Fruit fly (Drosophila melanogaster) whole organism, wandering third instar larva: ENCODE data around the gene glob3.

Source experiments
- CG32264 ChIP-seq: fragments of 200-800 bp; sonication (Bioruptor generic); optimal IDR thresholded peaks from 2 replicates; lab custom pipeline; 2016; ENCODE audit warnings: missing biosample characterization, missing genetic modification characterization
- CG9705 ChIP-seq: fragments of 200-800 bp; sonication (Bioruptor generic); optimal IDR thresholded peaks from 2 replicates; lab custom pipeline; 2018; ENCODE audit warnings: missing biosample characterization, mild to moderate bottlenecking, missing genetic modification characterization
- CrebA ChIP-seq: fragments of 200-800 bp; sonication (Bioruptor generic); optimal IDR thresholded peaks from 2 replicates; lab custom pipeline; 2016; ENCODE audit warnings: missing biosample characterization, mild to moderate bottlenecking, missing genetic modification characterization, borderline replicate concordance
- Dif ChIP-seq: fragments of 200-275, 200-300 bp; sonication (Bioruptor generic); optimal IDR thresholded peaks from 2 replicates; lab custom pipeline; 2018; ENCODE audit warnings: missing biosample characterization, missing genetic modification characterization; ENCODE audit not compliant: partially characterized antibody
- GATAd ChIP-seq: sonication (Bioruptor generic); optimal IDR thresholded peaks from 2 replicates; lab custom pipeline; 2016; ENCODE audit warnings: missing biosample characterization, missing genetic modification characterization
- HLH106 ChIP-seq: fragments of 200-800 bp; optimal IDR thresholded peaks from 3 replicates; lab custom pipeline; 2019; ENCODE audit warnings: missing biosample characterization, mild to moderate bottlenecking, missing genetic modification characterization, moderate library complexity
- Mio ChIP-seq: sonication (Bioruptor generic); optimal IDR thresholded peaks from 2 replicates; lab custom pipeline; 2016; ENCODE audit warnings: missing biosample characterization, missing genetic modification characterization
- Myc ChIP-seq: fragments of >200 bp; optimal IDR thresholded peaks from 2 replicates; lab custom pipeline; 2017
- N ChIP-seq: fragments of >200 bp; optimal IDR thresholded peaks from 2 replicates; lab custom pipeline; 2018; ENCODE audit warnings: missing biosample characterization, missing external identifiers, missing genetic modification characterization
- OdsH ChIP-seq: fragments of 200-800 bp; sonication (Bioruptor generic); optimal IDR thresholded peaks from 2 replicates; lab custom pipeline; 2016; ENCODE audit warnings: missing biosample characterization, mild to moderate bottlenecking, missing genetic modification characterization
- Sp1 ChIP-seq: fragments of 200-800 bp; sonication (Bioruptor generic); optimal IDR thresholded peaks from 3 replicates; lab custom pipeline; 2019; ENCODE audit warnings: missing biosample characterization, mild to moderate bottlenecking, missing genetic modification characterization, moderate library complexity
- br ChIP-seq: fragments of 200-800 bp; sonication (Bioruptor generic); optimal IDR thresholded peaks from 2 replicates; lab custom pipeline; 2016; ENCODE audit warnings: missing biosample characterization, missing genetic modification characterization
- brk ChIP-seq: fragments of 200-800 bp; sonication (Bioruptor generic); optimal IDR thresholded peaks from 2 replicates; lab custom pipeline; 2016; ENCODE audit warnings: missing biosample characterization, mild to moderate bottlenecking, missing genetic modification characterization
- dl ChIP-seq, 2 experiments: fragments of 175-275, 200-275 bp in 1 of 2; fragments of 200-275 bp in 1 of 2; sonication (Bioruptor generic); optimal IDR thresholded peaks; lab custom pipeline; 2018; ENCODE audit warnings: mild to moderate bottlenecking in 2 of 2, missing biosample characterization in 2 of 2, missing genetic modification characterization in 2 of 2, moderate library complexity in 2 of 2; ENCODE audit not compliant: partially characterized antibody in 2 of 2, insufficient read depth in 1 of 2
- dsf ChIP-seq: sonication (Bioruptor generic); optimal IDR thresholded peaks from 2 replicates; lab custom pipeline; 2016; ENCODE audit warnings: missing biosample characterization, missing genetic modification characterization, borderline replicate concordance
- ey ChIP-seq: fragments of 200-800 bp; sonication (Bioruptor generic); optimal IDR thresholded peaks from 2 replicates; lab custom pipeline; 2016; ENCODE audit warnings: missing biosample characterization, missing genetic modification characterization
- fru ChIP-seq: fragments of 200-800 bp; sonication (Bioruptor generic); optimal IDR thresholded peaks from 3 replicates; lab custom pipeline; 2016; ENCODE audit warnings: missing biosample characterization, mild to moderate bottlenecking, missing genetic modification characterization
- h ChIP-seq: fragments of 200-800 bp; sonication (Bioruptor generic); optimal IDR thresholded peaks from 3 replicates; lab custom pipeline; 2016; ENCODE audit warnings: missing biosample characterization, mild to moderate bottlenecking, missing genetic modification characterization
- jim ChIP-seq: fragments of 175-275, 200-325 bp; sonication (Bioruptor generic); optimal IDR thresholded peaks from 2 replicates; lab custom pipeline; 2016; ENCODE audit warnings: missing biosample characterization, mild to moderate bottlenecking, missing genetic modification characterization
- pan ChIP-seq: fragments of >200 bp; optimal IDR thresholded peaks from 2 replicates; lab custom pipeline; 2017
- psq ChIP-seq: fragments of 200-800 bp; sonication (Bioruptor generic); optimal IDR thresholded peaks from 3 replicates; lab custom pipeline; 2017; ENCODE audit warnings: missing biosample characterization, mild to moderate bottlenecking, missing genetic modification characterization, moderate library complexity
- sage ChIP-seq: fragments of 200-800 bp; sonication (Bioruptor generic); optimal IDR thresholded peaks from 2 replicates; lab custom pipeline; 2016; ENCODE audit warnings: missing biosample characterization, mild to moderate bottlenecking, missing genetic modification characterization
- sv ChIP-seq: fragments of 200-800 bp; sonication (Bioruptor generic); optimal IDR thresholded peaks from 3 replicates; lab custom pipeline; 2016; ENCODE audit warnings: missing biosample characterization, missing genetic modification characterization
- tai ChIP-seq: sonication (Bioruptor generic); optimal IDR thresholded peaks from 2 replicates; lab custom pipeline; 2016; ENCODE audit warnings: missing biosample characterization, missing genetic modification characterization
- usp ChIP-seq: fragments of >200 bp; optimal IDR thresholded peaks from 2 replicates; lab custom pipeline; 2017; ENCODE audit warnings: missing biosample characterization, missing genetic modification characterization
- woc ChIP-seq: sonication (Bioruptor generic); optimal IDR thresholded peaks from 2 replicates; lab custom pipeline; 2016; ENCODE audit warnings: missing biosample characterization, mild to moderate bottlenecking, missing genetic modification characterization

glob3 gene

DNA sequence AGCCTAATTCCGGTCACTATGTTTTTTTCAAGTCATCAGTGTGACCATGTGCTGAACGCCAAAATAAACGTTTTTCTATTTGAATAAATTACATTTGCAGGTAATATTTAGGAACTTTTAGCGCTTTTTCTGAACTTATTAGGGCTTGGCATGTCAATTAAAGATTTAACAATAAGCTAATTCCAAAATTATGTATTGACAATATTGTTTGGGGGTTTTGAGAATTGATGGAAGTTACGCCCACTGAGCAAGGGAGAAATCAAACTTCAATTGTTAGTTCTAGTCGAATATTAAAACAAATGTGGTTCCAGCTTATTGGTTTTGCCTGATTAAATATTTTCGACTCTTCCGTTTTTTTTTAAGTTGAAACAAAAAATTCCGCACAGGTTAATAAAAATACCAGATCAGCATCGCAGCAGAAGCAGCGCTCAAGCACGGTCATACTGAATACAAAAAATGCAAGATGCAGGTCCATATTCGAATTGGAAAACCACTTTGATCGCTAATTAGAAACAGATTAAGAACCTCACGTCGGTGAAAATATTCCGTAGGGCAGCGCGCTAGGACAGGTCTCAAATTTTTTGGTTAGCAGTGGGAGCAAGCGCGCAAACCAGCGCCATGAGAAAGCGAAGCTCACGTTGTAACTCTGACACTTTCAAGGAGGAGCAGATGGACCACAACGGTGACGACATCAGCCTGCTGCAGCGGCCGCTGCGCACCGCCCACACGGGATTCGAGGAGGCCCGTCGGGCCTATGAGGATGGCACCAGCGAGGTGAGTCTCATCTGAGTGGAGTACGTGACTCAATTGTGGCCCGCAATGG, 35.4 kb upstream of the glob3 start, which contains the start of the genes PSMG1 and CG10979:
TSS of gene PSMG1 (minus strand) at position 51 of the 823 bp plus-strand sequence.
TSS of gene CG10979 (plus strand) at position 439 of the 823 bp plus-strand sequence.
- TF ChIP-seq ey (GFP tag; lab: Kevin White, UChicago) (no peak), jim (GFP tag; lab: Kevin White, UChicago) (no peak), Sp1 (GFP tag; lab: Kevin White, UChicago) (no peak), psq (GFP tag; lab: Kevin White, UChicago) (no peak), HLH106 (tag; lab: Kevin White, UChicago) (no peak)

DNA sequence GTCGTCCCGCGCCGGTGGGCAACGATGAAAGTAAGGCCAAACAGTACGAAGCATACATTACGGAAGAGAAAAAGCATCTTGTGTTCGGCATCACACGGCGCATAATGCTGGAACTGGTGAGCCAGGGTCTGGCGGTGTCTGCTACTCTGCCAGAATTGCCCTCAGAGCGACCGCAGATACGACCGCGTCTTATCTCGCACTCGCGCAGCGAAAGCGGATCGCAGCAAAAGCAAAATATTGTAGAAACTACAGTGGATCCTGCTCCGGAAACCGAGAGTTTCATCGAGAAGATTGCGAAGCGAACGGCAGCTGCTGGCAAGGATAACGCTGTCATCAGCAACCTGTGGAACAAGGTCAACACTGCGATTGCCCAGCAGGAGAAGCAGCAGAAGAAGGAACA, 32.2 kb upstream of the glob3 start:
- TF ChIP-seq Dif (no peak), CG32264 (no peak), pan (no peak), brk (GFP tag; lab: Kevin White, UChicago) (no peak), CrebA (GFP tag; lab: Kevin White, UChicago) (no peak), dsf (GFP tag; lab: Kevin White, UChicago) (no peak), Mio (GFP tag; lab: Kevin White, UChicago) (no peak)
- TF ChIP-seq, all 38 proteins: peak for 0

DNA sequence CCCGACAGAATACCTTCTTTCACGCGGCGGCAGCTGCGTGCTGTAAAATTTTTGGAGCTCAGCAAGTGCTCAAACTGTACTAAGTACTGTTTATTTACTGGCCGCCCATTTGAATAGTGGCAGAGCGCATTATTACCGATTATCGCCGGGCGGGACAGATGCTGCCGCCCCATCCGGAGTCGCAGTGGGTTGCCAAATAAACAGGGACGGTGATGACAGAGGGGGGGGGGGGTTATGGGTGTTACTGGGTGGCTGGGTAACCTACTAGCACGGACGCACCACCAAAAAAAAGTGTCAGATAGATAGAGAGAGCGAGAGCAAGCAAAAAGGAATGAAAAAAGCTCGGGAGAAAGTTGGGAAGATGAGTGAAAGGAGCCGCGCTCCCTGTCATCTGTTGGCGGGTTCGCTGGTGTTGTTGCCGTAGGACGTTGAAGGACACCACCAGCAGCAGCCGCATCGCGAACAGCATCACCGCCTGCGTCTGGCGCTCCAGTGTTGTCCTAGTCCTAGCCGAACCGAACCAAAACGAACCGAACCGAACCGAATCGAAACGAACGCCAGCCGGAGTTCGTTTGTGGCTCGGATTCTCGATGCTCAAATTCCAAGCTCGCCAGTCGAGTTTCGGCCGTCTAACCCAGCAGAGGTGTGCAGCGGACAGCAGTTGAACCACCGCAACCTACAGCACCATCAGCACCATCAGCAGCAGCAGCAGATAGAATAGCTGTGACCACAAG, 28.0 kb upstream of the glob3 start, which contains the start of gene CG11000:
TSS of gene CG11000 (plus strand) at position 626 of the 734 bp plus-strand sequence.
- TF ChIP-seq Myc (lab: Kevin White, UChicago) (no peak), brk (GFP tag; lab: Kevin White, UChicago) (no peak), woc (GFP tag; lab: Kevin White, UChicago) (no peak), dsf (GFP tag; lab: Kevin White, UChicago) (no peak), fru (GFP tag; lab: Kevin White, UChicago) (no peak), GATAd (GFP tag; lab: Kevin White, UChicago) (no peak), h (GFP tag; lab: Kevin White, UChicago) (no peak), tai (GFP tag; lab: Kevin White, UChicago) (no peak), CG32264 (no peak), pan (no peak), usp (GFP tag; lab: Kevin White, UChicago) (no peak), N (GFP tag; lab: Kevin White, UChicago) (no peak), sv (GFP tag; lab: Kevin White, UChicago) (no peak), OdsH (GFP tag; lab: Kevin White, UChicago) (no peak)

DNA sequence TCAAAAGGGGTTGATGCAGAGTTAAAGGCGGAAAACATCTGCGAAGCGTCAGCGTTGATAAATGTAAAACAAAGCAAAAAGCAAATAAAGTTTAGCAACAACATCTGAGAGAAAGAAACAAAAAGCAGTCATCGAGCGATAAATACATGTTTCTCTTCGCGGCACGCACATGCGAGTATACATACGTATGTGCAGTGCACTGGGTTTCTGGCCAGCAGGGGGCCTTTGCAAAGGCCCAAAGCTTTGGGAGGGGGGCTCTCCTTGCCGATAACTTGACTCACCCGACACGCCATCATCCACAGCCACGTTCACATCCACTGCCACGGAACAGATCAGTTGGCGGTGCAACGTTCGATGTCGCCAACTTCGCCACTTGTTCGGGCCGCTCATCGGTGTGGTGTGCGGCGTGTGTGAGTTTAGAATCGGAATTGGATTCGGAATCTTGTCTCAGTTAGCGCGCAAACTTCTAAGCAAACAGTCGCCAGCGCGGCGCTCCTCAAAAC, 16.7 kb upstream of the glob3 start, which contains the start of gene CG42675:
TSS of gene CG42675 (plus strand) at position 453 of the 503 bp plus-strand sequence.
- peak; percentile 25 for TF ChIP-seq CrebA (GFP tag; lab: Kevin White, UChicago)
- no peak for TF ChIP-seq N (GFP tag; lab: Kevin White, UChicago)
- TF ChIP-seq HLH106 (tag; lab: Kevin White, UChicago) = no peak
- no peak for TF ChIP-seq dl (GFP tag; optimal IDR thresholded peaks at IDR 0.05; lab: Kevin White, UChicago; ENCODE audit: insufficient read depth in 1 of 2, partially characterized antibody in 2 of 2)

dm6 chr3R:5821243-5821642, 8.6 kb upstream of the glob3 start, which contains the start of gene Hpr1:
TSS of gene Hpr1 (minus strand) at chr3R:5821440.
- TF ChIP-seq br = no peak
- peak; percentile 33 for TF ChIP-seq sage (GFP tag; lab: Kevin White, UChicago)

DNA sequence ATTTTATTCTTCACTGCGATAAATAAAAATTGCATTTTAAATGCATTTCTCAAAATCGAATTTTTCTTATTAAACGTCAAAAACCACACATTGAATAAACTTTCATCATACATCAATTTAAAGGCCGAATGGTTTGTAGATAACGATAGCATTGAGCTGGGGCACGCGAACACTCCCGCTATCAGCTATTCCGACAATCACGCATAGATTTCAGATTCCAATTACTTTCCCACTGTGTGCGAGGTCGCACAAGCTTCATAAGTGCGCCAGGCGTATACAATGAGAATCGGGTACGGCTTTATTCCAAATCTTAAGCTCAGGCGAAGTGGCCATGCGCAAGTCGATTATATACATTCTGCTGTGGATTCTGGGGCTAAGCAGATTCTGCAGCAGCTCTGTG, 8.1 kb upstream of the glob3 start, which contains the start of gene CG46303:
TSS of gene CG46303 (plus strand) at position 223 of the 400 bp plus-strand sequence.
- no peak for TF ChIP-seq fru (GFP tag; lab: Kevin White, UChicago)
- no peak for TF ChIP-seq CG9705 (GFP tag; lab: Kevin White, UChicago)
- TF ChIP-seq sv (GFP tag; lab: Kevin White, UChicago) = no peak
- peak; percentile 51 for TF ChIP-seq h (GFP tag; lab: Kevin White, UChicago)
